Worm (Caenorhabditis elegans) whole organism, young adult: ENCODE measurements around the gene K08D12.8.

Experiments used
- D2030.7 ChIP-seq: fragments of 200-800 bp; sonication (Bioruptor generic); IDR thresholded peaks from 2 replicates; pipeline ENCODE4 v1.3.6; 2022; ENCODE audit warnings: missing genetic modification reagents, missing genetic modification characterization, missing compliant biosample characterization
- F49E8.2 ChIP-seq: sonication (generic microtip); optimal IDR thresholded peaks from 3 replicates; lab custom pipeline; 2017; ENCODE audit warnings: missing genetic modification characterization, mild to moderate bottlenecking, missing compliant biosample characterization, antibody characterized with exemption, moderate library complexity; ENCODE audit not compliant: insufficient read depth
- K11D2.4 ChIP-seq: fragments of 200-800 bp; sonication (Bioruptor generic); IDR thresholded peaks from 2 replicates; pipeline ENCODE4 v1.3.6; 2022; ENCODE audit warnings: missing genetic modification reagents, missing genetic modification characterization, missing compliant biosample characterization
- bed-1 ChIP-seq: fragments of 200-800 bp; sonication (Bioruptor generic); IDR thresholded peaks from 2 replicates; pipeline ENCODE4 v1.3.6; 2022; ENCODE audit warnings: missing genetic modification reagents, missing genetic modification characterization, missing compliant biosample characterization
- dpl-1 ChIP-seq: fragments of 150-350 bp; optimal IDR thresholded peaks from 2 replicates; lab custom pipeline; 2014; ENCODE audit warnings: missing biosample characterization, missing genetic modification reagents, missing genetic modification characterization
- hrde-1 ChIP-seq: sonication (generic microtip); optimal IDR thresholded peaks from 2 replicates; lab custom pipeline; 2016; ENCODE audit warnings: missing genetic modification characterization, mild to moderate bottlenecking, missing compliant biosample characterization, moderate library complexity, missing genotype, missing genetic modification reagents, borderline replicate concordance
- lag-1 ChIP-seq: fragments of 200-800 bp; sonication (Bioruptor generic); IDR thresholded peaks from 2 replicates; pipeline ENCODE4 v1.3.6; 2022; ENCODE audit warnings: missing genetic modification reagents, missing genetic modification characterization, missing compliant biosample characterization
- mes-4 ChIP-seq: sonication (generic microtip); optimal IDR thresholded peaks from 2 replicates; lab custom pipeline; 2016; ENCODE audit warnings: missing genotype, missing genetic modification characterization, missing compliant biosample characterization
- nhr-80 ChIP-seq: sonication (generic microtip); optimal IDR thresholded peaks from 2 replicates; lab custom pipeline; 2016; ENCODE audit warnings: missing genetic modification characterization, missing compliant biosample characterization
- pha-4 ChIP-seq: fragments of 150-350 bp; sonication (generic microtip); optimal IDR thresholded peaks from 2 replicates; lab custom pipeline; 2014; ENCODE audit warnings: missing biosample characterization, missing genetic modification reagents, missing genetic modification characterization
- snpc-1.3 ChIP-seq: sonication (generic microtip); optimal IDR thresholded peaks from 2 replicates; lab custom pipeline; 2017; ENCODE audit warnings: missing genetic modification characterization, mild to moderate bottlenecking, missing compliant biosample characterization, antibody characterized with exemption, moderate library complexity, missing genotype, missing genetic modification reagents; ENCODE audit not compliant: insufficient read depth

DNA sequence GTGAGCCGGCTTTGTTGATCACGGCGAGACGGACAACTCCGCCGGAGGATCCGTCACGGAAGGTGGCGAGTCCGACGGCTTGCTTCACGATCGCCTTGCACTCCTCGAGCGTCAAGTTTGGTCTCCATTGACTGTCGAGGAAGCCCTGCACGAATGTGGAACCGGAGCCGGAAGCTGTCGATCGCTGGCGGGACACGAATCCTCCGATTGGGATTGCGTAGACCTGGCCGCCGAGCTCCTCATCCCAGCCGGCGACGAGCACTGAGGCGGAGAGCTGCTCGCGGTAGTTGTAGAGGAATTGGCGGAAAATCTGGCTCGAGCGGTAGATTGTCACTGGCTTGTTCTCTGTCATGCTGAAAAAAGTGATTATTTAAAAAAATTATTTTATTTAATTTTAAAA is 17.0 kb upstream of the K08D12.8 start:
- no peak for TF ChIP-seq lag-1 (GFP tag; lab: Robert Waterston, UW)
- no peak for TF ChIP-seq pha-4 (tag; lab: Kevin White, UChicago)
- no peak for TF ChIP-seq nhr-80 (tag; lab: Kevin White, UChicago)
- no peak for TF ChIP-seq mes-4 (tag; lab: Kevin White, UChicago)
- no peak for TF ChIP-seq hrde-1 (tag; lab: Kevin White, UChicago)
- TF ChIP-seq snpc-1.3, result no peak
- no peak for TF ChIP-seq dpl-1 (GFP tag; lab: Kevin White, UChicago)
- TF ChIP-seq D2030.7 (GFP tag; lab: Robert Waterston, UW), result no peak
- TF ChIP-seq bed-1 (GFP tag; lab: Robert Waterston, UW), result no peak
- no peak for TF ChIP-seq F49E8.2
- no peak for TF ChIP-seq K11D2.4 (GFP tag; lab: Robert Waterston, UW)
